Worm (Caenorhabditis elegans) whole organism, young adult: ENCODE measurements around the gene hex-3.

Experiments used
- B0336.3 ChIP-seq: fragments of 200-800 bp; sonication (Bioruptor generic); IDR thresholded peaks from 2 replicates; pipeline ENCODE4 v1.3.6; 2022; ENCODE audit warnings: missing genetic modification characterization, missing compliant biosample characterization
- F22D6.2 ChIP-seq: sonication (generic microtip); optimal IDR thresholded peaks from 2 replicates; lab custom pipeline; 2016; ENCODE audit warnings: mild to moderate bottlenecking, missing genetic modification characterization, missing compliant biosample characterization
- F39B2.1 ChIP-seq: fragments of 200-800 bp; sonication (Bioruptor generic); IDR thresholded peaks from 2 replicates; pipeline ENCODE4 v1.3.6; 2022; ENCODE audit warnings: missing genetic modification reagents, missing genetic modification characterization, missing compliant biosample characterization
- F49E8.2 ChIP-seq: sonication (generic microtip); optimal IDR thresholded peaks from 3 replicates; lab custom pipeline; 2017; ENCODE audit warnings: missing genetic modification characterization, mild to moderate bottlenecking, missing compliant biosample characterization, antibody characterized with exemption, moderate library complexity; ENCODE audit not compliant: insufficient read depth
- F57A8.1 ChIP-seq: fragments of 200-800 bp; sonication (Bioruptor generic); optimal IDR thresholded peaks from 2 replicates; lab custom pipeline; 2018; ENCODE audit warnings: mild to moderate bottlenecking, missing genetic modification characterization, moderate library complexity, missing compliant biosample characterization
- K11D2.4 ChIP-seq: fragments of 200-800 bp; sonication (Bioruptor generic); IDR thresholded peaks from 2 replicates; pipeline ENCODE4 v1.3.6; 2022; ENCODE audit warnings: missing genetic modification reagents, missing genetic modification characterization, missing compliant biosample characterization
- K12H6.12 ChIP-seq: fragments of 200-800 bp; sonication (Bioruptor generic); optimal IDR thresholded peaks from 2 replicates; lab custom pipeline; 2018; ENCODE audit warnings: mild to moderate bottlenecking, missing genetic modification characterization, missing compliant biosample characterization
- T26A5.8 ChIP-seq: sonication (generic microtip); optimal IDR thresholded peaks from 2 replicates; lab custom pipeline; 2016; ENCODE audit warnings: missing genetic modification characterization, missing compliant biosample characterization
- Y56A3A.18 ChIP-seq: fragments of 200-800 bp; sonication (Bioruptor generic); IDR thresholded peaks from 2 replicates; pipeline ENCODE4 v1.3.6; 2022; ENCODE audit warnings: missing genetic modification reagents, missing genetic modification characterization, missing compliant biosample characterization
- ZK185.1 ChIP-seq: sonication (generic microtip); optimal IDR thresholded peaks from 2 replicates; lab custom pipeline; 2016; ENCODE audit warnings: mild to moderate bottlenecking, missing genetic modification characterization, missing compliant biosample characterization; ENCODE audit not compliant: poor library complexity, severe bottlenecking
- akir-1 ChIP-seq: fragments of 200-800 bp; sonication (Bioruptor generic); optimal IDR thresholded peaks from 2 replicates; lab custom pipeline; 2018; ENCODE audit warnings: mild to moderate bottlenecking, missing genetic modification characterization, moderate library complexity, missing compliant biosample characterization
- attf-5 ChIP-seq: fragments of 200-800 bp; sonication (Bioruptor generic); optimal IDR thresholded peaks from 2 replicates; lab custom pipeline; 2018; ENCODE audit warnings: mild to moderate bottlenecking, missing genetic modification characterization, missing compliant biosample characterization
- attf-6 ChIP-seq: fragments of 200-800 bp; sonication (Bioruptor generic); IDR thresholded peaks from 2 replicates; pipeline ENCODE4 v1.3.6; 2022; ENCODE audit warnings: missing genetic modification reagents, missing genetic modification characterization, missing compliant biosample characterization
- cebp-1 ChIP-seq, 2 experiments: fragments of 200-800 bp in 1 of 2; sonication (Bioruptor generic) in 1 of 2; sonication (generic microtip) in 1 of 2; IDR thresholded peaks in 1 of 2; optimal IDR thresholded peaks in 1 of 2; 2 replicates each; pipeline versions ENCODE4 v1.3.6 to Lab custom; 2017 to 2022; ENCODE audit warnings: missing compliant biosample characterization in 2 of 2, missing genetic modification characterization in 2 of 2, mild to moderate bottlenecking in 1 of 2, missing genetic modification reagents in 1 of 2, moderate library complexity in 1 of 2
- dox-1 ChIP-seq: fragments of 200-800 bp; sonication (Bioruptor generic); IDR thresholded peaks from 2 replicates; pipeline ENCODE4 v1.3.6; 2022; ENCODE audit warnings: missing genetic modification reagents, missing genetic modification characterization, missing compliant biosample characterization
- egrh-3 ChIP-seq: fragments of 200-800 bp; sonication (Bioruptor generic); IDR thresholded peaks from 2 replicates; pipeline ENCODE4 v1.3.6; 2022; ENCODE audit warnings: missing genetic modification reagents, missing genetic modification characterization, missing compliant biosample characterization
- ekl-4 ChIP-seq: fragments of 200-800 bp; sonication (Bioruptor generic); IDR thresholded peaks from 2 replicates; pipeline ENCODE4 v1.3.6; 2022; ENCODE audit warnings: missing genetic modification reagents, missing genetic modification characterization, missing compliant biosample characterization
- gei-17 ChIP-seq: fragments of 200-800 bp; sonication (Bioruptor generic); optimal IDR thresholded peaks from 2 replicates; lab custom pipeline; 2018; ENCODE audit warnings: mild to moderate bottlenecking, missing genetic modification characterization, missing compliant biosample characterization
- hmg-1.2 ChIP-seq: fragments of 200-800 bp; sonication (Bioruptor generic); IDR thresholded peaks from 2 replicates; pipeline ENCODE4 v1.3.6; 2022; ENCODE audit warnings: missing genetic modification reagents, missing genetic modification characterization, missing compliant biosample characterization
- hsf-1 ChIP-seq: fragments of 200-800 bp; sonication (Bioruptor generic); IDR thresholded peaks from 2 replicates; pipeline ENCODE4 v1.3.6; 2022; ENCODE audit warnings: missing genetic modification reagents, missing genetic modification characterization, missing compliant biosample characterization
- lin-54 ChIP-seq: fragments of 200-800 bp; sonication (Bioruptor generic); optimal IDR thresholded peaks from 2 replicates; lab custom pipeline; 2018; ENCODE audit warnings: mild to moderate bottlenecking, missing genetic modification characterization, missing compliant biosample characterization
- mes-4 ChIP-seq: sonication (generic microtip); optimal IDR thresholded peaks from 2 replicates; lab custom pipeline; 2016; ENCODE audit warnings: missing genotype, missing genetic modification characterization, missing compliant biosample characterization
- nfya-1 ChIP-seq: sonication (generic microtip); optimal IDR thresholded peaks from 2 replicates; lab custom pipeline; 2017; ENCODE audit warnings: antibody characterized with exemption, missing compliant biosample characterization, missing genetic modification characterization, borderline replicate concordance; ENCODE audit not compliant: insufficient read depth
- nfyb-1 ChIP-seq: fragments of 200-800 bp; sonication (Bioruptor generic); IDR thresholded peaks from 2 replicates; pipeline ENCODE4 v1.3.6; 2022; ENCODE audit warnings: missing genetic modification reagents, missing genetic modification characterization, missing compliant biosample characterization
- nhr-80 ChIP-seq: sonication (generic microtip); optimal IDR thresholded peaks from 2 replicates; lab custom pipeline; 2016; ENCODE audit warnings: missing genetic modification characterization, missing compliant biosample characterization
- pbrm-1 ChIP-seq: fragments of 200-800 bp; sonication (Bioruptor generic); IDR thresholded peaks from 2 replicates; pipeline ENCODE4 v1.3.6; 2022; ENCODE audit warnings: missing genetic modification reagents, missing genetic modification characterization, missing compliant biosample characterization
- rcor-1 ChIP-seq: fragments of 200-800 bp; sonication (Bioruptor generic); IDR thresholded peaks from 2 replicates; pipeline ENCODE4 v1.3.6; 2022; ENCODE audit warnings: missing genetic modification reagents, missing genetic modification characterization, missing compliant biosample characterization
- rpc-1 ChIP-seq, 2 experiments: fragments of 150-350 bp in 1 of 2; sonication (generic microtip) in 1 of 2; optimal IDR thresholded peaks; 2 replicates each; lab custom pipeline; 2014 to 2018; ENCODE audit warnings: missing biosample characterization in 1 of 2, missing genetic modification characterization in 1 of 2, missing genetic modification reagents in 1 of 2, missing genotype in 1 of 2
- snpc-1.1 ChIP-seq: sonication (generic microtip); optimal IDR thresholded peaks from 2 replicates; lab custom pipeline; 2017; ENCODE audit warnings: missing genetic modification characterization, mild to moderate bottlenecking, missing compliant biosample characterization, antibody characterized with exemption, moderate library complexity, missing genotype, missing genetic modification reagents; ENCODE audit not compliant: insufficient read depth
- snpc-3.4 ChIP-seq: sonication (generic microtip); optimal IDR thresholded peaks from 2 replicates; lab custom pipeline; 2017; ENCODE audit warnings: missing genetic modification characterization, mild to moderate bottlenecking, missing compliant biosample characterization, antibody characterized with exemption, moderate library complexity, missing genotype, missing genetic modification reagents
- sptf-2 ChIP-seq: fragments of 200-800 bp; sonication (Bioruptor generic); optimal IDR thresholded peaks from 2 replicates; lab custom pipeline; 2018; ENCODE audit warnings: mild to moderate bottlenecking, missing genetic modification characterization, missing compliant biosample characterization
- tbp1 ChIP-seq: fragments of 200-800 bp; sonication (Bioruptor generic); optimal IDR thresholded peaks from 2 replicates; lab custom pipeline; 2018; ENCODE audit warnings: mild to moderate bottlenecking, missing genetic modification characterization, missing compliant biosample characterization
- tlf-1 ChIP-seq: fragments of 200-800 bp; sonication (Bioruptor generic); optimal IDR thresholded peaks from 2 replicates; lab custom pipeline; 2018; ENCODE audit warnings: mild to moderate bottlenecking, missing genetic modification characterization, missing compliant biosample characterization
- zfh-2 ChIP-seq: fragments of 200-800 bp; sonication (Bioruptor generic); conservative IDR thresholded peaks from 2 replicates; pipeline ENCODE4 v1.3.6; 2022; ENCODE audit warnings: missing genetic modification reagents, missing genetic modification characterization, missing compliant biosample characterization
- zim-3 ChIP-seq: sonication (generic microtip); optimal IDR thresholded peaks from 2 replicates; lab custom pipeline; 2017; ENCODE audit warnings: mild to moderate bottlenecking, missing genetic modification characterization, moderate library complexity, missing compliant biosample characterization
- ztf-28 ChIP-seq: fragments of 200-800 bp; sonication (Bioruptor generic); IDR thresholded peaks from 2 replicates; pipeline ENCODE4 v1.3.6; 2022; ENCODE audit warnings: missing genetic modification reagents, missing genetic modification characterization, missing compliant biosample characterization
- ztf-3 ChIP-seq: fragments of 200-800 bp; sonication (Bioruptor generic); optimal IDR thresholded peaks from 2 replicates; lab custom pipeline; 2018; ENCODE audit warnings: mild to moderate bottlenecking, missing genetic modification characterization, missing compliant biosample characterization

The hex-3 gene

ce11 chrIII:10807236-10807635 is 41.8 kb upstream of the hex-3 start (continued):
- TF ChIP-seq akir-1 (no peak), ZK185.1 (tag; lab: Kevin White, UChicago) (no peak), nfya-1 (tag; lab: Kevin White, UChicago) (no peak), ztf-3 (GFP tag; lab: Kevin White, UChicago) (no peak), Y56A3A.18 (GFP tag; lab: Robert Waterston, UW) (no peak), T26A5.8 (tag; lab: Kevin White, UChicago) (no peak), hsf-1 (GFP tag; lab: Robert Waterston, UW) (peak; percentile 99), tlf-1 (peak; percentile 89), gei-17 (GFP tag; lab: Kevin White, UChicago) (no peak), attf-6 (GFP tag; lab: Robert Waterston, UW) (0 out of 2 replicates have a peak, but pooled peaks have one; percentile 43), sptf-2 (GFP tag; lab: Kevin White, UChicago) (no peak), dox-1 (GFP tag; lab: Robert Waterston, UW) (no peak; the same call in 1 of the 2 replicates), mes-4 (tag; lab: Kevin White, UChicago) (no peak), lin-54 (peak; percentile 73), rcor-1 (GFP tag; lab: Robert Waterston, UW) (peak; percentile 72), ekl-4 (GFP tag; lab: Robert Waterston, UW) (no peak; the same call in 1 of the 2 replicates), zim-3 (no peak), attf-5 (no peak), zfh-2 (GFP tag; lab: Robert Waterston, UW) (no peak), rpc-1 (optimal IDR thresholded peaks at IDR 0.05; lab: Kevin White, UChicago) (peak; percentile 3), rpc-1 (tag; optimal IDR thresholded peaks at IDR 0.05; lab: Kevin White, UChicago) (no peak), F57A8.1 (GFP tag; lab: Kevin White, UChicago) (no peak), K11D2.4 (GFP tag; lab: Robert Waterston, UW) (no peak)

ce11 chrIII:10807956-10808355 is 41.1 kb upstream of the hex-3 start:
- peak; percentile 24; the same call in 1 of the 2 replicates for TF ChIP-seq pbrm-1 (GFP tag; lab: Robert Waterston, UW)
- peak; percentile 23 for TF ChIP-seq attf-5
- peak; percentile 50; the same call in 1 of the 2 replicates for TF ChIP-seq nfyb-1
- TF ChIP-seq attf-6 (GFP tag; lab: Robert Waterston, UW), result peak; percentile 48
- TF ChIP-seq nhr-80 (tag; lab: Kevin White, UChicago), result peak; percentile 35
- no peak for TF ChIP-seq tbp1 (GFP tag; lab: Kevin White, UChicago)
- TF ChIP-seq cebp-1 (GFP tag; IDR thresholded peaks at IDR 0.05; lab: Robert Waterston, UW), result peak; percentile 77; the same call in 1 of the 2 replicates
- TF ChIP-seq cebp-1 (tag; optimal IDR thresholded peaks at IDR 0.05; lab: Kevin White, UChicago), result peak; percentile 91
- TF ChIP-seq rcor-1 (GFP tag; lab: Robert Waterston, UW), result 0 out of 2 replicates have a peak, but pooled peaks have one; percentile 30
- no peak for TF ChIP-seq F39B2.1 (GFP tag; lab: Robert Waterston, UW)
- no peak for TF ChIP-seq F49E8.2 (tag; lab: Kevin White, UChicago)
- TF ChIP-seq snpc-3.4, result no peak
- 0 out of 2 replicates have a peak, but pooled peaks have one; percentile 40 for TF ChIP-seq B0336.3
- TF ChIP-seq zfh-2 (GFP tag; lab: Robert Waterston, UW), result peak; percentile 79
- peak; percentile 82 for TF ChIP-seq egrh-3 (GFP tag; lab: Robert Waterston, UW)
- no peak for TF ChIP-seq tlf-1
- TF ChIP-seq dox-1 (GFP tag; lab: Robert Waterston, UW), result 0 out of 2 replicates have a peak, but pooled peaks have one; percentile 39
- no peak for TF ChIP-seq ztf-28
- peak; percentile 53; the same call in 1 of the 2 replicates for TF ChIP-seq hmg-1.2 (GFP tag; lab: Robert Waterston, UW)
- peak; percentile 26 for TF ChIP-seq K12H6.12 (tag; lab: Kevin White, UChicago)
- no peak for TF ChIP-seq snpc-1.1 (tag; lab: Kevin White, UChicago)
- no peak for TF ChIP-seq F22D6.2 (tag; lab: Kevin White, UChicago)
